Worm (Caenorhabditis elegans) whole organism, L4/young adult: Measurements from ENCODE around the gene srw-19.

Experiments
- W03F9.2 ChIP-seq: fragments of 150-350 bp; optimal IDR thresholded peaks from 2 replicates; lab custom pipeline; 2014; ENCODE audit warnings: missing biosample characterization, missing genetic modification characterization
- him-1 ChIP-seq: sonication (generic microtip); optimal IDR thresholded peaks from 2 replicates; lab custom pipeline; 2016; ENCODE audit warnings: missing genotype, missing genetic modification reagents, missing genetic modification characterization, missing compliant biosample characterization

DNA sequence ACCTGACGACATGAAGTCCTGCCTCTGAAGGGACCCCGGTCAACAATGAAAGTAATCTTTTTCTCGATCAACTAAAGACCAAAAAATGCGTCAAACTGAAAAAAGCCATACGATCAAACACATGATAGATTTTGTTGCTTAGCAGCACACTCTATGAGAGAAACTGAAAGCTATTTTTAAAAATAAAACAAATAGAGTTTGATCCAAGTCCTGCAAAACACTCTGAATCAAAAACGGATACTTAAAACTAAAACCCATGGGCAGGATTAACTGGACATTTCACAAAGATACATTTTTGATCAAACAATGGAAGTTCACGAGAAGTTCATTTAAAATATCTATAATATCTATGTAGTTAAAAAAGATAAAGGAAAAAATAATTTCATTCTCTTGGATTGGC lies 13.8 kb downstream of the srw-19 start, which contains the start of gene T10H4.13:
- TF ChIP-seq W03F9.2 (tag; lab: Kevin White, UChicago) (no peak), him-1 (tag; lab: Kevin White, UChicago) (no peak)
